Fruit fly (Drosophila melanogaster): ENCODE data around the gene CG31495.

DNA sequence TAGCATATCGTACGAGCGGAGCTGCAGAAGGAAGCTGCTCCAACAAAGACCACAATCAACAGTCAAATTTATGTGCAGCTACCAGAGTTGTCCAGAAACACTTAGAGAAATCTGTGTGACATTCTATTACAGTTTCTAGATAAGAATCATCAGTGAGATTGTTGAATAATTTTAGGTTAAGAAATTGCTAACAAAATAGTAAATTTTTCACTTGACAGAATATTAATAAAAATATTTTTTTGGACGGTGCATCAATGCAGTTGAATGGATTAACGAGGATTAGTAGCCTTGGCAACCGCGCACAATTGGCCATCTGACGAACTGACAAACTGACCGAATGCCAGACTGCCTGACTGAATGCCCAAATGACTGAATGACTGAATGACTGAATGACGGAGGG lies 7.6 kb upstream of the CG31495 start:
- TF ChIP-seq OdsH (GFP tag; optimal IDR thresholded peaks at IDR 0.05): no peak
- no peak for TF ChIP-seq Gug (GFP tag; IDR thresholded peaks at IDR 0.05)
- TF ChIP-seq Eip75B (GFP tag; optimal IDR thresholded peaks at IDR 0.05): no peak
- TF ChIP-seq CG1621 (tag; optimal IDR thresholded peaks at IDR 0.05): no peak
- TF ChIP-seq CG3919 (GFP tag; optimal IDR thresholded peaks at IDR 0.05): peak; percentile 31
